Worm (Caenorhabditis elegans) whole organism, mixed stage, embryonic: ENCODE data around the gene F21H12.3.

Source experiments
- M03D4.4 ChIP-seq: sonication (generic microtip); optimal IDR thresholded peaks from 2 replicates; lab custom pipeline; 2017; ENCODE audit warnings: mild to moderate bottlenecking, missing genetic modification characterization, missing compliant biosample characterization
- bed-3 ChIP-seq: fragments of 200-800 bp; sonication (Bioruptor generic); optimal IDR thresholded peaks from 3 replicates; lab custom pipeline; 2018; ENCODE audit warnings: mild to moderate bottlenecking, missing genetic modification characterization, moderate library complexity, missing compliant biosample characterization
- blmp-1 ChIP-seq: fragments of 150-350 bp; optimal IDR thresholded peaks from 2 replicates; lab custom pipeline; 2014; ENCODE audit warnings: missing biosample characterization, missing genetic modification characterization
- ceh-43 ChIP-seq: fragments of 200-800 bp; sonication (Bioruptor generic); optimal IDR thresholded peaks from 2 replicates; lab custom pipeline; 2018; ENCODE audit warnings: mild to moderate bottlenecking, missing genetic modification characterization, moderate library complexity, missing compliant biosample characterization
- ceh-83 ChIP-seq: fragments of 200-800 bp; sonication (Bioruptor generic); optimal IDR thresholded peaks from 2 replicates; lab custom pipeline; 2018; ENCODE audit warnings: mild to moderate bottlenecking, missing genetic modification characterization, missing compliant biosample characterization
- ces-1 ChIP-seq: fragments of 150-350 bp; optimal IDR thresholded peaks from 2 replicates; lab custom pipeline; 2014; ENCODE audit warnings: missing biosample characterization, missing genetic modification reagents, missing genetic modification characterization
- cnd-1 ChIP-seq: fragments of 200-800 bp; sonication (Bioruptor generic); optimal IDR thresholded peaks from 2 replicates; lab custom pipeline; 2018; ENCODE audit warnings: mild to moderate bottlenecking, missing genetic modification characterization, missing compliant biosample characterization
- drap-1 ChIP-seq: fragments of 200-800 bp; sonication (Bioruptor generic); optimal IDR thresholded peaks from 3 replicates; lab custom pipeline; 2018; ENCODE audit warnings: mild to moderate bottlenecking, missing genetic modification characterization, missing compliant biosample characterization
- elt-1 ChIP-seq: sonication (generic microtip); optimal IDR thresholded peaks from 2 replicates; lab custom pipeline; 2017; ENCODE audit warnings: missing genetic modification characterization, mild to moderate bottlenecking, missing compliant biosample characterization, antibody characterized with exemption, moderate library complexity, borderline replicate concordance; ENCODE audit not compliant: insufficient read depth
- elt-3 ChIP-seq: fragments of 150-350 bp; optimal IDR thresholded peaks from 2 replicates; lab custom pipeline; 2014; ENCODE audit warnings: missing biosample characterization, missing genetic modification characterization
- flh-1 ChIP-seq: fragments of 200-800 bp; sonication (Bioruptor generic); optimal IDR thresholded peaks from 2 replicates; lab custom pipeline; 2018; ENCODE audit warnings: mild to moderate bottlenecking, missing genetic modification characterization, moderate library complexity, missing compliant biosample characterization
- ham-2 ChIP-seq: fragments of 200-800 bp; sonication (Bioruptor generic); optimal IDR thresholded peaks from 2 replicates; lab custom pipeline; 2018; ENCODE audit warnings: mild to moderate bottlenecking, missing genetic modification characterization, missing compliant biosample characterization
- hlh-1 ChIP-seq: fragments of 150-350 bp; optimal IDR thresholded peaks from 2 replicates; lab custom pipeline; 2014; ENCODE audit warnings: missing biosample characterization, missing genetic modification reagents, missing genetic modification characterization
- lin-13 ChIP-seq: fragments of 150-350 bp; optimal IDR thresholded peaks from 2 replicates; lab custom pipeline; 2014; ENCODE audit warnings: missing biosample characterization, missing genetic modification characterization
- lin-32 ChIP-seq: fragments of 200-800 bp; sonication (Bioruptor generic); optimal IDR thresholded peaks from 2 replicates; lab custom pipeline; 2018; ENCODE audit warnings: mild to moderate bottlenecking, missing genetic modification characterization, missing compliant biosample characterization
- mab-5 ChIP-seq: fragments of 150-350 bp; optimal IDR thresholded peaks from 2 replicates; lab custom pipeline; 2014; ENCODE audit warnings: missing biosample characterization, missing genetic modification characterization
- mep-1 ChIP-seq: fragments of 150-350 bp; optimal IDR thresholded peaks from 2 replicates; lab custom pipeline; 2017; ENCODE audit warnings: missing biosample characterization, missing genetic modification reagents, missing genetic modification characterization, inconsistent platforms
- mls-2 ChIP-seq: sonication (generic microtip); optimal IDR thresholded peaks from 2 replicates; lab custom pipeline; 2016; ENCODE audit warnings: mild to moderate bottlenecking, missing genetic modification characterization, moderate library complexity, missing compliant biosample characterization
- nhr-12 ChIP-seq: fragments of 150-350 bp; optimal IDR thresholded peaks from 2 replicates; lab custom pipeline; 2014; ENCODE audit warnings: missing biosample characterization, missing genetic modification characterization
- nhr-237 ChIP-seq: fragments of 150-350 bp; optimal IDR thresholded peaks from 2 replicates; lab custom pipeline; 2014; ENCODE audit warnings: missing biosample characterization, missing genetic modification characterization
- nhr-28 ChIP-seq: fragments of 150-350 bp; optimal IDR thresholded peaks from 2 replicates; lab custom pipeline; 2014; ENCODE audit warnings: missing biosample characterization, missing genetic modification characterization
- nhr-76 ChIP-seq: sonication (generic microtip); optimal IDR thresholded peaks from 2 replicates; lab custom pipeline; 2017; ENCODE audit warnings: missing biosample characterization, missing genetic modification characterization
- pha-4 ChIP-seq: fragments of 150-350 bp; optimal IDR thresholded peaks from 2 replicates; lab custom pipeline; 2018; ENCODE audit warnings: missing biosample characterization, missing genetic modification reagents, missing genetic modification characterization
- sem-2 ChIP-seq: fragments of 200-800 bp; sonication (Bioruptor generic); optimal IDR thresholded peaks from 2 replicates; lab custom pipeline; 2018; ENCODE audit warnings: mild to moderate bottlenecking, missing genetic modification characterization, missing compliant biosample characterization
- snpc-4 ChIP-seq: fragments of 150-350 bp; optimal IDR thresholded peaks from 2 replicates; lab custom pipeline; 2014; ENCODE audit warnings: missing biosample characterization, missing genetic modification characterization
- sptf-1 ChIP-seq: sonication (generic microtip); optimal IDR thresholded peaks from 2 replicates; lab custom pipeline; 2017; ENCODE audit warnings: mild to moderate bottlenecking, missing genetic modification characterization, moderate library complexity, missing compliant biosample characterization
- tbx-8 ChIP-seq: fragments of 200-800 bp; sonication (Bioruptor generic); optimal IDR thresholded peaks from 2 replicates; lab custom pipeline; 2018; ENCODE audit warnings: mild to moderate bottlenecking, missing genetic modification characterization, moderate library complexity, missing compliant biosample characterization
- unc-120 ChIP-seq: sonication (generic microtip); optimal IDR thresholded peaks from 2 replicates; lab custom pipeline; 2017; ENCODE audit warnings: missing genetic modification characterization, missing compliant biosample characterization; ENCODE audit not compliant: poor library complexity, severe bottlenecking
- unc-39 ChIP-seq: fragments of 150-350 bp; optimal IDR thresholded peaks from 2 replicates; lab custom pipeline; 2014; ENCODE audit warnings: missing biosample characterization, missing genetic modification characterization
- unc-62 ChIP-seq: fragments of 150-350 bp; optimal IDR thresholded peaks from 2 replicates; lab custom pipeline; 2014; ENCODE audit warnings: missing biosample characterization, missing genetic modification reagents, missing genetic modification characterization
- zip-8 ChIP-seq: fragments of 150-350 bp; optimal IDR thresholded peaks from 2 replicates; lab custom pipeline; 2014; ENCODE audit warnings: missing biosample characterization, missing genetic modification characterization
- ztf-11 ChIP-seq: fragments of 150-350 bp; optimal IDR thresholded peaks from 2 replicates; lab custom pipeline; 2014; ENCODE audit warnings: missing biosample characterization, missing genetic modification characterization

F21H12.3 gene

ce11 chrII:6049546-6049945 is 33.2 kb upstream of the F21H12.3 start:
- TF ChIP-seq nhr-12 (tag; lab: Kevin White, UChicago) (no peak), ceh-43 (GFP tag; lab: Kevin White, UChicago) (no peak), mls-2 (tag; lab: Kevin White, UChicago) (no peak), unc-62 (GFP tag; lab: Kevin White, UChicago) (no peak), hlh-1 (tag; lab: Kevin White, UChicago) (no peak), zip-8 (tag; lab: Kevin White, UChicago) (no peak), bed-3 (GFP tag; lab: Kevin White, UChicago) (no peak), snpc-4 (tag; lab: Kevin White, UChicago) (no peak), pha-4 (tag; lab: Kevin White, UChicago) (no peak), tbx-8 (GFP tag; lab: Kevin White, UChicago) (no peak)

ce11 chrII:6050120-6050519 is 32.6 kb upstream of the F21H12.3 start, which contains the start of gene gldc-1:
Gene gldc-1, plus strand, starts transcription at chrII:6050420.
- TF ChIP-seq elt-1 (tag; lab: Kevin White, UChicago) (no peak), hlh-1 (tag; lab: Kevin White, UChicago) (no peak), zip-8 (tag; lab: Kevin White, UChicago) (no peak), sptf-1 (no peak)
- TF ChIP-seq, all 35 proteins: peak for 0

DNA sequence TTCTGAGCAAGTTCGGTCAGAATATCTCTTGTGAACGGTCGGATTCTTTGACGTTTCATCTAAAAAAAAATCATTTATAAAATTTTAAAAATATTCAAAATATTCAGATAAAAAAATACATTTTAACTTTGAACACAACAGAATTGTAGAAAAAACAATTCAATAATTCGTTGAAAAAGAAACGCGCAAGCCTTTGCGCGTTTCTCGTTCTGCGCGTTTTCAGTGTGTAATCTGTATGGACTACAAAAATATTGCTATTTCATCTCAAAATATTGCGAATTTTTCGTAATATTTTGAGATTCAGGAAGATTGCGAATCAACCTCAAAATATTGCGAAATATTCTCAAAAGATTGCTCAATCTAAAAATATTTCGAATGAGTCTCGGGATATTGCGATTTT is 26.8 kb upstream of the F21H12.3 start, which contains the start of gene R12C12.7:
Gene R12C12.7 (minus strand): TSS at position 59 of the 400 bp plus-strand sequence.
- TF ChIP-seq lin-32 (no peak), M03D4.4 (tag; lab: Kevin White, UChicago) (no peak), elt-3 (tag; lab: Kevin White, UChicago) (no peak), tbx-8 (GFP tag; lab: Kevin White, UChicago) (no peak), nhr-12 (tag; lab: Kevin White, UChicago) (no peak), pha-4 (tag; lab: Kevin White, UChicago) (no peak), ceh-43 (GFP tag; lab: Kevin White, UChicago) (no peak), sptf-1 (no peak), unc-62 (GFP tag; lab: Kevin White, UChicago) (no peak), unc-120 (tag; lab: Kevin White, UChicago) (no peak), ztf-11 (tag; lab: Kevin White, UChicago) (no peak)

DNA sequence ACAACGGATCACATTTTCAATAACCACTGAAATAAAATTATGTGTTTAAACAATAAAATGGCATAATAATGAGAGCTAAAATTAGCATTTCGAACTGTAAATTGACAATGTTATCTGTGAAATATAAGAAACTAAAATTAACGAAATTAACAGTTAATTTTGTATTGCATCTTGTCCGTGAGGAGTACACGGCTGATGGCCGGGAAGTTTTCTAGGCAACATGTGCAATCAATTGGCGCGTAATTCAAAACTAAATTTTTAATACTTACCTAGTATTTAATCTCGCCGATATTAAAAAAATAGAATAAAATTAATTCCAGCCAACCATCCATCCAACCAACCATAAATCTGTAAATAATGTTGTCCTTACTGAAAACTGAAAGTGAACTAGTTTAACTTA is 21.2 kb upstream of the F21H12.3 start:
- peak; percentile 25 for TF ChIP-seq pha-4 (tag; lab: Kevin White, UChicago)
- no peak for TF ChIP-seq elt-1 (tag; lab: Kevin White, UChicago)
- no peak for TF ChIP-seq ceh-43 (GFP tag; lab: Kevin White, UChicago)
- peak; percentile 37 for TF ChIP-seq lin-13 (tag; lab: Kevin White, UChicago)
- TF ChIP-seq unc-62 (GFP tag; lab: Kevin White, UChicago): no peak
- no peak for TF ChIP-seq blmp-1 (tag; lab: Kevin White, UChicago)
- no peak for TF ChIP-seq flh-1
- TF ChIP-seq cnd-1 (tag; lab: Kevin White, UChicago): peak; percentile 2
- no peak for TF ChIP-seq hlh-1 (tag; lab: Kevin White, UChicago)
- no peak for TF ChIP-seq nhr-237 (tag; lab: Kevin White, UChicago)
- TF ChIP-seq ceh-83 (GFP tag; lab: Kevin White, UChicago): no peak
- no peak for TF ChIP-seq sem-2 (GFP tag; lab: Kevin White, UChicago)
- TF ChIP-seq mls-2 (tag; lab: Kevin White, UChicago): no peak
- no peak for TF ChIP-seq nhr-12 (tag; lab: Kevin White, UChicago)
- TF ChIP-seq unc-39 (tag; lab: Kevin White, UChicago): no peak
- no peak for TF ChIP-seq drap-1 (GFP tag; lab: Kevin White, UChicago)
- TF ChIP-seq nhr-28 (tag; lab: Kevin White, UChicago): no peak
- TF ChIP-seq mab-5 (tag; lab: Kevin White, UChicago): peak; percentile 10
- TF ChIP-seq ces-1 (GFP tag; lab: Kevin White, UChicago): no peak
- no peak for TF ChIP-seq sptf-1
- TF ChIP-seq tbx-8 (GFP tag; lab: Kevin White, UChicago): no peak
- TF ChIP-seq nhr-76 (tag; lab: Kevin White, UChicago): no peak

ce11 chrII:6067066-6067465 is 15.7 kb upstream of the F21H12.3 start, which contains the start of gene H12I13.1:
Gene H12I13.1, minus strand, starts transcription at chrII:6067166.
- TF ChIP-seq unc-120 (tag; lab: Kevin White, UChicago) (no peak), drap-1 (GFP tag; lab: Kevin White, UChicago) (no peak), nhr-76 (tag; lab: Kevin White, UChicago) (no peak), mls-2 (tag; lab: Kevin White, UChicago) (no peak), ham-2 (GFP tag; lab: Kevin White, UChicago) (no peak), elt-3 (tag; lab: Kevin White, UChicago) (no peak), sptf-1 (no peak), sem-2 (GFP tag; lab: Kevin White, UChicago) (no peak), zip-8 (tag; lab: Kevin White, UChicago) (no peak), lin-13 (tag; lab: Kevin White, UChicago) (no peak), nhr-12 (tag; lab: Kevin White, UChicago) (no peak), nhr-237 (tag; lab: Kevin White, UChicago) (no peak), M03D4.4 (tag; lab: Kevin White, UChicago) (no peak), pha-4 (tag; lab: Kevin White, UChicago) (no peak), hlh-1 (tag; lab: Kevin White, UChicago) (no peak), ceh-83 (GFP tag; lab: Kevin White, UChicago) (no peak), ces-1 (GFP tag; lab: Kevin White, UChicago) (no peak), mep-1 (tag; lab: Kevin White, UChicago) (no peak), blmp-1 (tag; lab: Kevin White, UChicago) (no peak), nhr-28 (tag; lab: Kevin White, UChicago) (no peak)
- TF ChIP-seq, all 35 proteins: peak for 0
